Worm (Caenorhabditis elegans): ENCODE results near the gene taf-7.2.

- TF ChIP-seq nhr-237 (tag; optimal IDR thresholded peaks at IDR 0.05) (no peak), nhr-25 (tag; optimal IDR thresholded peaks at IDR 0.05) (no peak), aly-2 (tag; optimal IDR thresholded peaks at IDR 0.05) (no peak), nhr-12 (tag; optimal IDR thresholded peaks at IDR 0.05) (no peak), nhr-11 (tag; optimal IDR thresholded peaks at IDR 0.05) (no peak), nhr-76 (tag; optimal IDR thresholded peaks at IDR 0.05) (no peak), elt-3 (tag; optimal IDR thresholded peaks at IDR 0.05) (no peak), jun-1 (tag; optimal IDR thresholded peaks at IDR 0.05) (no peak), ceh-82 (tag; optimal IDR thresholded peaks at IDR 0.05) (no peak), ZK546.5 (tag; optimal IDR thresholded peaks at IDR 0.05) (no peak), ceh-28 (tag; optimal IDR thresholded peaks at IDR 0.05) (no peak), sea-2 (GFP tag; optimal IDR thresholded peaks at IDR 0.05) (no peak)
Measured at ce11 chrIII:12640386-12641024, 32.7 kb downstream of the taf-7.2 start.
